Worm (Caenorhabditis elegans) whole organism, L3 larva: ENCODE results near the gene mam-6.

ENCODE experiments used
- aly-2 ChIP-seq: fragments of 150-350 bp; optimal IDR thresholded peaks from 2 replicates; lab custom pipeline; 2014; ENCODE audit warnings: missing biosample characterization, missing genetic modification characterization
- ama-1 ChIP-seq: fragments of 150-350 bp; optimal IDR thresholded peaks from 2 replicates; lab custom pipeline; 2018
- egl-27 ChIP-seq: sonication (generic microtip); optimal IDR thresholded peaks from 4 replicates; lab custom pipeline; 2017; ENCODE audit warnings: missing biosample characterization, missing genetic modification reagents, missing genetic modification characterization
- egl-5 ChIP-seq: fragments of 150-350 bp; optimal IDR thresholded peaks from 2 replicates; lab custom pipeline; 2017; ENCODE audit warnings: missing biosample characterization, missing genetic modification reagents, missing genetic modification characterization, inconsistent platforms
- fkh-10 ChIP-seq: sonication (generic microtip); optimal IDR thresholded peaks from 2 replicates; lab custom pipeline; 2017; ENCODE audit warnings: missing biosample characterization, missing genetic modification reagents, missing genetic modification characterization
- fos-1 ChIP-seq: fragments of 150-350 bp; optimal IDR thresholded peaks from 2 replicates; lab custom pipeline; 2014; ENCODE audit warnings: missing biosample characterization, missing genetic modification characterization
- lin-39 ChIP-seq: fragments of 150-350 bp; optimal IDR thresholded peaks from 2 replicates; lab custom pipeline; 2018; ENCODE audit warnings: missing biosample characterization, missing genetic modification reagents, missing genetic modification characterization
- nhr-11 ChIP-seq: fragments of 150-350 bp; optimal IDR thresholded peaks from 2 replicates; lab custom pipeline; 2014; ENCODE audit warnings: missing biosample characterization, missing genetic modification characterization
- nhr-23 ChIP-seq: fragments of 150-350 bp; optimal IDR thresholded peaks from 2 replicates; lab custom pipeline; 2014; ENCODE audit warnings: missing biosample characterization, missing genetic modification reagents, missing genetic modification characterization
- snpc-4 ChIP-seq: fragments of 150-350 bp; optimal IDR thresholded peaks from 2 replicates; lab custom pipeline; 2014; ENCODE audit warnings: missing biosample characterization, missing genetic modification characterization
- unc-62 ChIP-seq: fragments of 150-350 bp; sonication (generic microtip); optimal IDR thresholded peaks from 4 replicates; lab custom pipeline; 2014; ENCODE audit warnings: missing biosample characterization, missing genetic modification reagents, missing genetic modification characterization
- zag-1 ChIP-seq: fragments of 150-350 bp; optimal IDR thresholded peaks from 2 replicates; lab custom pipeline; 2014; ENCODE audit warnings: missing biosample characterization, missing genetic modification characterization
- ztf-4 ChIP-seq: fragments of 150-350 bp; optimal IDR thresholded peaks from 2 replicates; lab custom pipeline; 2014; ENCODE audit warnings: missing biosample characterization, missing genetic modification characterization

ce11 chrX:15026008-15026407 is 43.1 kb downstream of the mam-6 start, which contains the start of gene seb-3:
- TF ChIP-seq fos-1 (tag; lab: Kevin White, UChicago), result no peak
- TF ChIP-seq aly-2 (tag; lab: Kevin White, UChicago), result no peak
- no peak for TF ChIP-seq nhr-11 (tag; lab: Kevin White, UChicago)
- TF ChIP-seq fkh-10 (GFP tag; lab: Kevin White, UChicago), result no peak
- no peak for TF ChIP-seq unc-62 (GFP tag; lab: Kevin White, UChicago)
- no peak for TF ChIP-seq nhr-23 (tag; lab: Kevin White, UChicago)
- TF ChIP-seq snpc-4, result no peak
- TF ChIP-seq ztf-4 (tag; lab: Kevin White, UChicago), result no peak
- TF ChIP-seq zag-1, result no peak
- TF ChIP-seq ama-1 (lab: Kevin White, UChicago), result no peak
- TF ChIP-seq egl-5 (tag; lab: Kevin White, UChicago), result no peak
- no peak for TF ChIP-seq egl-27
- TF ChIP-seq lin-39 (tag; lab: Kevin White, UChicago), result no peak
